Worm (Caenorhabditis elegans) whole organism, L4 larva: ENCODE measurements around the gene suex-1.

Source experiments
- cey-2 ChIP-seq: sonication (generic microtip); optimal IDR thresholded peaks from 3 replicates; lab custom pipeline; 2017; ENCODE audit warnings: missing genetic modification characterization, mild to moderate bottlenecking, missing compliant biosample characterization, antibody characterized with exemption, borderline replicate concordance; ENCODE audit not compliant: insufficient read depth
- hlh-30 ChIP-seq: sonication (generic microtip); optimal IDR thresholded peaks from 2 replicates; lab custom pipeline; 2017; ENCODE audit warnings: antibody characterized with exemption, mild to moderate bottlenecking, missing genetic modification characterization, missing compliant biosample characterization; ENCODE audit not compliant: insufficient read depth
- pqm-1 ChIP-seq: sonication (generic microtip); optimal IDR thresholded peaks from 2 replicates; lab custom pipeline; 2017; ENCODE audit warnings: missing biosample characterization, missing genetic modification characterization

ce11 chrII:5487844-5488243 lies 10.2 kb downstream of the suex-1 start, which contains the start of gene nep-5:
- TF ChIP-seq pqm-1 (tag; lab: Kevin White, UChicago) (no peak), hlh-30 (tag; lab: Kevin White, UChicago) (no peak), cey-2 (tag; lab: Kevin White, UChicago) (no peak)
